Worm (Caenorhabditis elegans): ENCODE data around the gene idpc-4.

idpc-4 gene

ce11 chrV:9654154-9654805 lies 29.1 kb downstream of the idpc-4 start, which contains the start of gene cyp-29A4:
cyp-29A4 (plus strand) TSS chrV:9654755.
- TF ChIP-seq T22C8.4 (GFP tag; IDR thresholded peaks at IDR 0.05): no peak
- TF ChIP-seq ztf-29 (GFP tag; IDR thresholded peaks at IDR 0.05): no peak
- TF ChIP-seq med-1 (GFP tag; optimal IDR thresholded peaks at IDR 0.05; ENCODE audit: insufficient read depth): no peak
- TF ChIP-seq klf-2 (GFP tag; conservative IDR thresholded peaks at IDR 0.05): no peak
- no peak for TF ChIP-seq flt-1 (GFP tag; IDR thresholded peaks at IDR 0.05)
- TF ChIP-seq cog-1 (tag; optimal IDR thresholded peaks at IDR 0.05): no peak
- no peak for TF ChIP-seq tab-1 (GFP tag; IDR thresholded peaks at IDR 0.05)
- no peak for TF ChIP-seq ztf-23 (GFP tag; IDR thresholded peaks at IDR 0.05)
- TF ChIP-seq ref-1 (GFP tag; conservative IDR thresholded peaks at IDR 0.05): no peak

ce11 chrV:9661514-9661913 lies 36.3 kb downstream of the idpc-4 start, which contains the start of gene pitr-4:
pitr-4 (minus strand) TSS chrV:9661614.
- TF ChIP-seq ref-1 (GFP tag; conservative IDR thresholded peaks at IDR 0.05) (no peak), flt-1 (GFP tag; IDR thresholded peaks at IDR 0.05) (no peak), tab-1 (GFP tag; IDR thresholded peaks at IDR 0.05) (no peak), ztf-23 (GFP tag; IDR thresholded peaks at IDR 0.05) (no peak), klf-2 (GFP tag; conservative IDR thresholded peaks at IDR 0.05) (no peak), med-1 (GFP tag; optimal IDR thresholded peaks at IDR 0.05; ENCODE audit: insufficient read depth) (no peak), T22C8.4 (GFP tag; IDR thresholded peaks at IDR 0.05) (no peak), cog-1 (tag; optimal IDR thresholded peaks at IDR 0.05) (no peak), ztf-29 (GFP tag; IDR thresholded peaks at IDR 0.05) (no peak)

ce11 chrV:9663948-9664347 lies 38.7 kb downstream of the idpc-4 start:
- TF ChIP-seq flt-1 (GFP tag; IDR thresholded peaks at IDR 0.05): no peak
- no peak for TF ChIP-seq tab-1 (GFP tag; IDR thresholded peaks at IDR 0.05)
- TF ChIP-seq ref-1 (GFP tag; conservative IDR thresholded peaks at IDR 0.05): no peak
- TF ChIP-seq T22C8.4 (GFP tag; IDR thresholded peaks at IDR 0.05): no peak
- TF ChIP-seq klf-2 (GFP tag; conservative IDR thresholded peaks at IDR 0.05): no peak
- TF ChIP-seq ztf-29 (GFP tag; IDR thresholded peaks at IDR 0.05): no peak
- no peak for TF ChIP-seq ztf-23 (GFP tag; IDR thresholded peaks at IDR 0.05)
- TF ChIP-seq cog-1 (tag; optimal IDR thresholded peaks at IDR 0.05): no peak
- no peak for TF ChIP-seq med-1 (GFP tag; optimal IDR thresholded peaks at IDR 0.05; ENCODE audit: insufficient read depth)

- TF ChIP-seq ref-1 (GFP tag; conservative IDR thresholded peaks at IDR 0.05): no peak
- TF ChIP-seq med-1 (GFP tag; optimal IDR thresholded peaks at IDR 0.05; ENCODE audit: insufficient read depth): no peak
- TF ChIP-seq ztf-23 (GFP tag; IDR thresholded peaks at IDR 0.05): no peak
- no peak for TF ChIP-seq T22C8.4 (GFP tag; IDR thresholded peaks at IDR 0.05)
- TF ChIP-seq flt-1 (GFP tag; IDR thresholded peaks at IDR 0.05): no peak
Measured at ce11 chrV:9664620-9665019, 39.4 kb downstream of the idpc-4 start.

ce11 chrV:9666394-9666793 lies 41.2 kb downstream of the idpc-4 start, which contains the start of gene ZK287.1:
ZK287.1 (plus strand) TSS chrV:9666694.
- TF ChIP-seq ztf-29 (GFP tag; IDR thresholded peaks at IDR 0.05) (no peak), klf-2 (GFP tag; conservative IDR thresholded peaks at IDR 0.05) (no peak), flt-1 (GFP tag; IDR thresholded peaks at IDR 0.05) (no peak), med-1 (GFP tag; optimal IDR thresholded peaks at IDR 0.05; ENCODE audit: insufficient read depth) (no peak), ztf-23 (GFP tag; IDR thresholded peaks at IDR 0.05) (no peak), tab-1 (GFP tag; IDR thresholded peaks at IDR 0.05) (no peak), cog-1 (tag; optimal IDR thresholded peaks at IDR 0.05) (no peak), T22C8.4 (GFP tag; IDR thresholded peaks at IDR 0.05) (no peak), ref-1 (GFP tag; conservative IDR thresholded peaks at IDR 0.05) (no peak)

ce11 chrV:9672495-9672894 lies 47.3 kb downstream of the idpc-4 start:
- TF ChIP-seq klf-2 (GFP tag; conservative IDR thresholded peaks at IDR 0.05) (no peak), cog-1 (tag; optimal IDR thresholded peaks at IDR 0.05) (no peak), flt-1 (GFP tag; IDR thresholded peaks at IDR 0.05) (no peak), ztf-29 (GFP tag; IDR thresholded peaks at IDR 0.05) (no peak), med-1 (GFP tag; optimal IDR thresholded peaks at IDR 0.05; ENCODE audit: insufficient read depth) (no peak)

- TF ChIP-seq T22C8.4 (GFP tag; IDR thresholded peaks at IDR 0.05) (no peak), ztf-23 (GFP tag; IDR thresholded peaks at IDR 0.05) (no peak), flt-1 (GFP tag; IDR thresholded peaks at IDR 0.05) (no peak), ref-1 (GFP tag; conservative IDR thresholded peaks at IDR 0.05) (no peak), cog-1 (tag; optimal IDR thresholded peaks at IDR 0.05) (no peak), ztf-29 (GFP tag; IDR thresholded peaks at IDR 0.05) (no peak), klf-2 (GFP tag; conservative IDR thresholded peaks at IDR 0.05) (no peak)
Measured at ce11 chrV:9673199-9673843, 48.1 kb downstream of the idpc-4 start, which contains the start of gene sulp-8. sulp-8 (minus strand) TSS chrV:9673667.

Data from whole organism, midembryonic.